Worm (Caenorhabditis elegans) whole organism, L1 larva: ENCODE results near the gene txt-9.

Experiments used
- alr-1 ChIP-seq: fragments of 200-800 bp; sonication (Bioruptor generic); optimal IDR thresholded peaks from 2 replicates; lab custom pipeline; 2018; ENCODE audit warnings: borderline replicate concordance, mild to moderate bottlenecking, missing genetic modification characterization, missing compliant biosample characterization
- ama-1 ChIP-seq: fragments of 150-350 bp; optimal IDR thresholded peaks from 2 replicates; lab custom pipeline; 2014
- ces-1 ChIP-seq: fragments of 150-350 bp; optimal IDR thresholded peaks from 2 replicates; lab custom pipeline; 2014; ENCODE audit warnings: missing biosample characterization, missing genetic modification reagents, missing genetic modification characterization
- dpl-1 ChIP-seq, 3 experiments: fragments of 150-350 bp in 2 of 3; sonication (generic microtip) in 1 of 3; optimal IDR thresholded peaks; 2 replicates each; lab custom pipeline; 2014 to 2017; ENCODE audit warnings: missing biosample characterization in 3 of 3, missing genetic modification characterization in 3 of 3, missing genetic modification reagents in 3 of 3
- elt-2 ChIP-seq: sonication (generic microtip); optimal IDR thresholded peaks from 2 replicates; lab custom pipeline; 2016; ENCODE audit warnings: missing genetic modification characterization, mild to moderate bottlenecking, inconsistent platforms, missing compliant biosample characterization, missing genetic modification reagents
- lsy-2 ChIP-seq, 2 experiments: fragments of 150-350 bp; optimal IDR thresholded peaks; 2 replicates each; lab custom pipeline; 2014; ENCODE audit warnings: missing biosample characterization in 2 of 2, missing genetic modification characterization in 2 of 2
- nhr-11 ChIP-seq: fragments of 150-350 bp; optimal IDR thresholded peaks from 2 replicates; lab custom pipeline; 2014; ENCODE audit warnings: missing biosample characterization, missing genetic modification characterization
- snpc-4 ChIP-seq: fragments of 150-350 bp; optimal IDR thresholded peaks from 2 replicates; lab custom pipeline; 2014; ENCODE audit warnings: missing biosample characterization, missing genetic modification characterization
- sox-4 ChIP-seq: sonication (generic microtip); optimal IDR thresholded peaks from 2 replicates; lab custom pipeline; 2016; ENCODE audit warnings: missing genetic modification characterization, missing compliant biosample characterization
- tbx-2 ChIP-seq: sonication (generic microtip); optimal IDR thresholded peaks from 2 replicates; lab custom pipeline; 2016; ENCODE audit warnings: missing genetic modification characterization, missing compliant biosample characterization
- unc-130 ChIP-seq: fragments of 150-350 bp; optimal IDR thresholded peaks from 2 replicates; lab custom pipeline; 2017; ENCODE audit warnings: missing biosample characterization, missing genetic modification characterization, inconsistent platforms
- unc-30 ChIP-seq: sonication (generic microtip); optimal IDR thresholded peaks from 2 replicates; lab custom pipeline; 2017; ENCODE audit warnings: missing biosample characterization, missing genetic modification characterization
- ztf-4 ChIP-seq: fragments of 150-350 bp; optimal IDR thresholded peaks from 2 replicates; lab custom pipeline; 2014; ENCODE audit warnings: missing biosample characterization, missing genetic modification characterization

DNA sequence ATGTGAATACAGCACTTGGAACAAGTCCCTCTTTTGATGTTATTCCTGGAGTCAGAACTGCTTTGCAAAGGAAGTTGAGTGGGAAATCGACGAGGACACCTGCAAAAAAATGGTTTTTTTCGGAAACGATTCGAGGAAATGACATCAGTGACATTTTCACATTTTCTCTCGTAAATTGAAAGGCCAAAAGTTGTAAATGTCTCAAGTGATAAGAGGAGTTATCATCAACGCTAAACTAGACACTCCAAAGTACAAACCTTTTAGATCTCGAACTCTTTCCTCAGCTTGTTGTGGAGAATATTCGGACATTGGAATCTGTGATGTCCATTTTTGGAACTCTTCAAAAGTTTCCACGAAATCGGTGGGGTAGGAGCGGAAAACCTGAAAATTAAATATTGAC, 1.4 kb upstream of the txt-9 start:
- TF ChIP-seq sox-4 (tag; lab: Kevin White, UChicago) (no peak), tbx-2 (tag; lab: Kevin White, UChicago) (no peak), snpc-4 (tag; lab: Kevin White, UChicago) (no peak), ztf-4 (tag; lab: Kevin White, UChicago) (no peak), ces-1 (GFP tag; lab: Kevin White, UChicago) (no peak), elt-2 (tag; lab: Kevin White, UChicago) (peak; percentile 52), unc-130 (tag; lab: Kevin White, UChicago) (no peak), lsy-2 (tag; optimal IDR thresholded peaks at IDR 0.05; lab: Kevin White, UChicago) (no peak), dpl-1 (GFP tag; optimal IDR thresholded peaks at IDR 0.05; lab: Kevin White, UChicago) (no peak), unc-30 (no peak), alr-1 (tag; lab: Kevin White, UChicago) (no peak), ama-1 (lab: Kevin White, UChicago) (no peak), nhr-11 (tag; lab: Kevin White, UChicago) (no peak)
